Fruit fly (Drosophila melanogaster) ovary, adult (tissue): ENCODE measurements around the gene CG43102.

Experiments used
- CG17801 ChIP-seq: fragments of 200-800 bp; optimal IDR thresholded peaks from 2 replicates; lab custom pipeline; 2019; ENCODE audit warnings: missing biosample characterization, mild to moderate bottlenecking, missing genetic modification characterization, moderate library complexity; ENCODE audit not compliant: partially characterized antibody

CG43102 gene

DNA sequence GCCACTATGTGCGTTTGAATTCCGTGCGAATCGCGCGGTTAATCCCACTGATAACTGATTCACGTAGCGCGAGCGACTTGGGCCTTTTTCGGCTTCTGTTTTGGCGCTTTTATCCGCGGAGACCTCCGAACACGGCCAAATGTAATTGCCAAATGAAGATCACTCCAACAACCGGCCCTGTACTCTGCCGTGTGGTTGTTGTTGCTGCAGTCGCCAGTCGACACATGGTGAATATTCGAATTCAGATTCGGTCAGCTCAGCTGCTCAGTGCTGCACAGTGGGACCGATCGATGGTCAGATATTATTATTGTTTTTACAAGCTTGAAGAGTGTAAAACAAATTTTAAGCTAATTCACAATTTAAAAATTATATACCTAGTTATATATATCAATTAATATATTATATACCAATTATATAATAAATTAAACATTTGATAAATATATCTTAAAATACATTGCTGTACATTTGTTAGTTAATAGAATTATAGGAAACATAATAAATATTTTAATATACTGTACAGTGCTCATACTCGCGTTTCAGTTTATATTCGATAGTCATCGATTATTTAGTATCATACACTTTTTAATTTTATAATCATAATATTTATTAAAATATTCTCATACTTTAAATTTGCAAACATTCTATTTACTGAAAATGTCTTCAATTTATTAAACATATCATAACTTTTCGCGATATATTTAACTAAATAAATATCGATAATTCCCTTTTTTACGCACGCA lies at the start of gene CG43102:
Gene CG43102 (minus strand): TSS at position 156 of the 740 bp plus-strand sequence.
- peak; percentile 68 for TF ChIP-seq CG17801 (GFP tag; lab: Kevin White, UChicago)

- TF ChIP-seq CG17801 (GFP tag; lab: Kevin White, UChicago) = no peak
These were observed 36.2 kb upstream of the CG43102 start for dm6 chr3R:17830528-17830927.

- no peak for TF ChIP-seq CG17801 (GFP tag; lab: Kevin White, UChicago)
These were observed 34.4 kb upstream of the CG43102 start for dm6 chr3R:17828653-17829052.

- no peak for TF ChIP-seq CG17801 (GFP tag; lab: Kevin White, UChicago)
These were observed 32.8 kb upstream of the CG43102 start for dm6 chr3R:17827038-17827616.

- TF ChIP-seq CG17801 (GFP tag; lab: Kevin White, UChicago) = no peak
These were observed 31.7 kb upstream of the CG43102 start for dm6 chr3R:17825806-17826583.

DNA sequence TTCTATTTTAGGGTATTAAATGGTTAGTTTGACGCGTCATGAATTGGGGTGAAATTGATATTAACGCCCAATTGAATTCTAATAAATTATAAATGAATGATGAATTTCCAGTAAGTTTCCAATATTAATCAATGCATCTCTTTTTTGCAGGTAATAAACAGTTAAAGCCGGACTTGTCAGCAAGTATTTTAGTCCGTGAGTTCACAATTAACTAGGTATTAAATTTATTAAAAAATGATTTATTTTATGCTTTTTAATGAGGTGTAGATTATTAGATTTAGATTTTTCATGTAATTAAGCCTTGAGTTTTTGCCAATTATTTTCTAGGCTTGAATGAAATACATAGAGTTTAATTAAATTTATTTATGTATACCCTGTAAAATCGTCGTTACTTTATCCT lies 27.5 kb upstream of the CG43102 start:
- TF ChIP-seq CG17801 (GFP tag; lab: Kevin White, UChicago) = no peak

DNA sequence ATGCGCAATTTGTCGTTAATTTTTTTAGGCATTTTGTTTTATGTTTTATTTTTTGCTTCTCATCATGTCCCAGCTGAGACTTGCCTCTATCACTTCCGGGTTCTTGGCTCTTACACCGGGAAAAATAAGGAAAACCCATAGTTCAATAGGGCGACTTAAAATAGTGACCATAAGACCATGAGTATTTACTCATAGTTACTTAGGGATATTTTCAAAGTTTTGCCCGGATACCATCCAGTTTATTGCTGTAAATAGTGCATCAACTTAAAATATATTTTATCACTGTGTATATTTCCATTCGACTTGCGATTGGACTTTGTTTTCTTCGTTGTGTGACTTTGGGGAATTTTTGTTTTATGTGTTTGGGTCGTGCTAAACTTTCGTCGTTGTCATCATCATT lies 24.5 kb upstream of the CG43102 start:
- TF ChIP-seq CG17801 (GFP tag; lab: Kevin White, UChicago) = no peak

dm6 chr3R:17814191-17814923 lies 20.1 kb upstream of the CG43102 start:
- TF ChIP-seq CG17801 (GFP tag; lab: Kevin White, UChicago) = no peak

dm6 chr3R:17812477-17812876 lies 18.2 kb upstream of the CG43102 start:
- TF ChIP-seq CG17801 (GFP tag; lab: Kevin White, UChicago) = no peak

DNA sequence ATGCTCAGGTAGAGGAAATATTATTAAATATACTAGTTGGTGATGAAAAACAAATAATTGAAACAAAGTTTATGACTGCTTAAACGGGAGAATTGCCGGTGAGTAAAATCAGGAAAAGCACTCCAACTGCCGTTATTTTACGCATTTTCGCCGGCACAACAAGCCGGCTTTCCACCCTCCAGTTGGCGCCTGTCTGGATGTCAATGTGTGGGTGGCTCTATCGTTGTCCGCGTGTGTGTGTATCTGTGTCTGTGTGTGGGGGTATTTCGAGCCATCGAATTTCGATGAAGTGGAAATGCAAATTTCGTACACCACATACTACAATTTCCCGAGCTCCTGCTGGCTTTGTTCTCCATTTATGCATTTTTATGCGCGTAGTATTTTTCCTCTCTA lies 17.4 kb upstream of the CG43102 start:
- no peak for TF ChIP-seq CG17801 (GFP tag; lab: Kevin White, UChicago)

DNA sequence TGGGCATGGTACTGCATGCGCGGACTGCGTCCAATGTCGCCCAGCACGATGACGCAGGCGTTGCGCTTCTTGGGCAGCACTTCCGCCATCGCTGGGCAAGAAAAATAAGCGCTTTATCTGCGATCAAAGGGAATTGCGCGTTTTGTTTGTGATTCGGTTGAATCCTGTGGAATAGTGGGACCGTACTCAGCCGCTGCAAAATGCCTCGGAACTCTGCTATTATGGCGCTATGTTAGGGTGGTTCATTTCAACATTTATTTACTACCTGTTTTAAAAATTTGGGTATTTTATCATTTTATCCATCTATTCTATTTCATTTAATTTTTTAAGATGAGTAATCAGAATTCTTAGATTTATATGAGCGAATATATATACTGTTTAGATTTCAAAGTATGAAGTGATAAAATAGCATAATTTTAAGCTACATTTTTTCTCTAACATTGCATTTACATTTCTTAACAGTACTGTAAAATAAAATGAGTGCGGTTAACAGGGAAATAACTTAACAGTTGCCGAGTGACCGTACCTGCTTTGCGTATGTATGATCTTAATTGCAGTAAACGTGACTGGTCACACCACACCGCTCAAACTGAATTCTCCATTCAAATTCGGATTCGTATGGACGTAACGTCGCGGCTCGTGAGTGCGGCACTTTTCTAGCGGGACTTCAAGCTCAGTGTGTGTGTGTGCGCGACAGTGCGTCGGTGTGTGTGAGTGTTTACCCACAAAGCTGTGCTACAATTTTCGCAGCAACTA lies 16.8 kb upstream of the CG43102 start, which contains the start of the genes Alg1 and tinc:
Gene Alg1 (minus strand): TSS at position 184 of the 756 bp plus-strand sequence.
Gene tinc (plus strand): TSS at position 591 of the 756 bp plus-strand sequence.
- TF ChIP-seq CG17801 (GFP tag; lab: Kevin White, UChicago) = peak; percentile 96

DNA sequence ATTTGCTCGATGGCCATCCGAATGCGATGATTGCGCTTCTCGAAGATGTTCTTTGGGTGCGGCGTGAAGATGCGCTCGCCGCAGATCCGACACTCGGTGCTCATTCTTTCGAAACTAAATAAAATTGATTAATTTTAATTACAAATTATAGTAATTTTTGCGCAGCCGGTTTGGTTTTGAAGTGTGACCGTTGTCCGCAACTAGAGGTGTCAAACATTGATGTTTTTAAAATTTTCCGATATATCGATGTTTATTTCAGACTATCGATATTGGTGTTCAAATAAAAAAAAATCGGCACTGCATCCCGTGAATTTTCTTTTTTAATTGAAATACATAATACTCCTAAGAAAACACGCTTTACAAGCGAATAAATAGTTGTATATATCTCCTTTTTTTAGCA lies 14.7 kb upstream of the CG43102 start, which contains the start of gene Odj:
Gene Odj (minus strand): TSS at position 209 of the 400 bp plus-strand sequence.
- TF ChIP-seq CG17801 (GFP tag; lab: Kevin White, UChicago) = peak; percentile 72

dm6 chr3R:17807035-17807606 lies 12.8 kb upstream of the CG43102 start, which contains the start of gene CG17801:
Gene CG17801 (minus strand): TSS chr3R:17807085.
- peak; percentile 62 for TF ChIP-seq CG17801 (GFP tag; lab: Kevin White, UChicago)
